Worm (Caenorhabditis elegans): ENCODE measurements around the gene W09G12.10.

The W09G12.10 gene

ce11 chrIV:1239686-1240085 lies 18.6 kb upstream of the W09G12.10 start, which contains the start of gene F38A1.8 (continued):
- TF ChIP-seq blmp-1 (tag; optimal IDR thresholded peaks at IDR 0.05) (no peak), ztf-4 (tag; optimal IDR thresholded peaks at IDR 0.05) (no peak), nhr-85 (tag) (peak; percentile 69), sox-4 (tag; optimal IDR thresholded peaks at IDR 0.05) (no peak), nhr-12 (tag; optimal IDR thresholded peaks at IDR 0.05) (no peak), jun-1 (tag; optimal IDR thresholded peaks at IDR 0.05) (peak; percentile 27), nhr-47 (tag; optimal IDR thresholded peaks at IDR 0.05) (no peak), fkh-4 (tag; optimal IDR thresholded peaks at IDR 0.05; ENCODE audit: borderline replicate concordance) (no peak), egl-27 (tag; optimal IDR thresholded peaks at IDR 0.05) (no peak), ceh-82 (tag; optimal IDR thresholded peaks at IDR 0.05) (peak; percentile 36 to 61 (median 42)), fkh-8 (tag; optimal IDR thresholded peaks at IDR 0.05) (no peak), elt-3 (tag; optimal IDR thresholded peaks at IDR 0.05) (peak in 2 of 6 experiments; percentile 12 to 66), ets-5 (GFP tag; IDR thresholded peaks at IDR 0.05) (no peak), egl-13 (tag; optimal IDR thresholded peaks at IDR 0.05) (no peak), unc-62 (GFP tag; optimal IDR thresholded peaks at IDR 0.05) (no peak), lin-14 (GFP tag; optimal IDR thresholded peaks at IDR 0.05) (no peak), pax-3 (tag; optimal IDR thresholded peaks at IDR 0.05) (no peak), mef-2 (tag; optimal IDR thresholded peaks at IDR 0.05) (no peak), isw-1 (GFP tag; IDR thresholded peaks at IDR 0.05) (peak; percentile 24; the same call in 1 of the 2 replicates), efl-1 (optimal IDR thresholded peaks at IDR 0.05) (peak; percentile 94 to 98), efl-1 (GFP tag; optimal IDR thresholded peaks at IDR 0.05 in 1 of 2) (peak; percentile 95 to 99), C34B4.2 (tag; optimal IDR thresholded peaks at IDR 0.05) (no peak), unc-86 (tag; optimal IDR thresholded peaks at IDR 0.05) (peak; percentile 21), nhr-28 (tag; optimal IDR thresholded peaks at IDR 0.05) (no peak), xbp-1 (tag; optimal IDR thresholded peaks at IDR 0.05) (peak; percentile 50), fkh-10 (GFP tag; optimal IDR thresholded peaks at IDR 0.05) (no peak), nhr-76 (tag; optimal IDR thresholded peaks at IDR 0.05) (no peak), hlh-17 (GFP tag; optimal IDR thresholded peaks at IDR 0.05; ENCODE audit: borderline replicate concordance) (no peak), elt-2 (tag; optimal IDR thresholded peaks at IDR 0.05) (no peak), sptf-1 (tag; optimal IDR thresholded peaks at IDR 0.05) (no peak), swsn-7 (tag; optimal IDR thresholded peaks at IDR 0.05) (peak; percentile 42), unc-130 (tag; optimal IDR thresholded peaks at IDR 0.05) (peak; percentile 42), fos-1 (tag; optimal IDR thresholded peaks at IDR 0.05) (peak; percentile 9), grh-1 (GFP tag; IDR thresholded peaks at IDR 0.05) (peak; percentile 46; the same call in 1 of the 2 replicates), mab-9 (GFP tag; IDR thresholded peaks at IDR 0.05) (no peak), sup-37 (GFP tag; optimal IDR thresholded peaks at IDR 0.05) (no peak), aly-2 (tag; optimal IDR thresholded peaks at IDR 0.05) (no peak), efl-3 (GFP tag; optimal IDR thresholded peaks at IDR 0.05) (no peak), mep-1 (tag; optimal IDR thresholded peaks at IDR 0.05) (peak; percentile 73), unc-98 (GFP tag; IDR thresholded peaks at IDR 0.05) (no peak), ceh-90 (tag; optimal IDR thresholded peaks at IDR 0.05) (no peak), dsc-1 (tag; optimal IDR thresholded peaks at IDR 0.05) (peak; percentile 6), lir-3 (tag; optimal IDR thresholded peaks at IDR 0.05; ENCODE audit: poor library complexity) (no peak), C16A3.4 (tag; optimal IDR thresholded peaks at IDR 0.05) (peak; percentile 46), snpc-4 (tag; optimal IDR thresholded peaks at IDR 0.05) (no peak), tbx-2 (tag; optimal IDR thresholded peaks at IDR 0.05) (peak; percentile 61), mdl-1 (tag; optimal IDR thresholded peaks at IDR 0.05) (peak in 1 of 2 experiments; percentile 81), ceh-8 (GFP tag; optimal IDR thresholded peaks at IDR 0.05) (no peak), nhr-90 (tag; optimal IDR thresholded peaks at IDR 0.05; ENCODE audit: poor library complexity) (peak; percentile 40), dpl-1 (GFP tag; optimal IDR thresholded peaks at IDR 0.05) (peak; percentile 91 to 95 (median 94)), nhr-71 (tag; optimal IDR thresholded peaks at IDR 0.05) (no peak), lin-35 (GFP tag; optimal IDR thresholded peaks at IDR 0.05) (peak; percentile 91 to 96), pag-3 (tag; optimal IDR thresholded peaks at IDR 0.05; ENCODE audit: borderline replicate concordance, insufficient read depth) (no peak)
